Worm (Caenorhabditis elegans): Measurements from ENCODE around the gene nhr-167.

DNA sequence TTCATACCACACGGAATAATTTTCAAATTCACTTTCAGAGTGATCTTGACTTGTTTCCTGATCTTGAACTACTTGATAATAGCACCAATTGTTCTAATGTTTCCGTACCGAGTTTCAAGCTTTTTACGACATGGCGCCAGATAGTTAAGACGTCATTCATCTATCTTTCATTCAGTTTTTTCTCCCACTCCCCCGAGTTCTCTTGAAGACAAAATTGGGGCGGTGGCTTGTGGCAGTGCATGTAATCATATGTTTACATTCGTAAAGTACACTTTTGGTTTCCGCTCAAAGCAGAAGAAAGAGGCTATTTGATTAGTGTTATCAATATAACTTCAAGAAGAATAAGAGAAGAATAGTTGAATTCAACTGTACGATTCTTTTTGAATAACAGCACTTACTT is 17.7 kb upstream of the nhr-167 start:
- TF ChIP-seq ceh-82 (tag; optimal IDR thresholded peaks at IDR 0.05) (no peak), lin-13 (GFP tag; optimal IDR thresholded peaks at IDR 0.05) (no peak), alr-1 (tag; optimal IDR thresholded peaks at IDR 0.05) (no peak), nhr-25 (tag; optimal IDR thresholded peaks at IDR 0.05) (no peak)
